Worm (Caenorhabditis elegans) whole organism, young adult: Measurements from ENCODE around the gene nspc-9.

Experiments
- B0035.1 ChIP-seq: sonication (generic microtip); optimal IDR thresholded peaks from 2 replicates; lab custom pipeline; 2016; ENCODE audit warnings: missing genetic modification characterization, mild to moderate bottlenecking, missing compliant biosample characterization, missing genotype, missing genetic modification reagents
- K12H6.12 ChIP-seq: fragments of 200-800 bp; sonication (Bioruptor generic); optimal IDR thresholded peaks from 2 replicates; lab custom pipeline; 2018; ENCODE audit warnings: mild to moderate bottlenecking, missing genetic modification characterization, missing compliant biosample characterization
- Y53G8AR.9 ChIP-seq: fragments of 200-800 bp; sonication (Bioruptor generic); conservative IDR thresholded peaks from 2 replicates; pipeline ENCODE4 v1.3.6; 2022; ENCODE audit warnings: missing genetic modification reagents, missing genetic modification characterization, missing compliant biosample characterization
- akir-1 ChIP-seq: fragments of 200-800 bp; sonication (Bioruptor generic); optimal IDR thresholded peaks from 2 replicates; lab custom pipeline; 2018; ENCODE audit warnings: mild to moderate bottlenecking, missing genetic modification characterization, moderate library complexity, missing compliant biosample characterization
- ama-1 ChIP-seq, 3 experiments: fragments of 150-350 bp in 1 of 3; sonication (generic microtip) in 2 of 3; optimal IDR thresholded peaks; 2 replicates each; lab custom pipeline; 2014 to 2018; ENCODE audit warnings: missing biosample characterization in 2 of 3, missing genetic modification characterization in 2 of 3, missing genetic modification reagents in 2 of 3
- lag-1 ChIP-seq: fragments of 200-800 bp; sonication (Bioruptor generic); IDR thresholded peaks from 2 replicates; pipeline ENCODE4 v1.3.6; 2022; ENCODE audit warnings: missing genetic modification reagents, missing genetic modification characterization, missing compliant biosample characterization
- mcd-1 ChIP-seq: fragments of 200-800 bp; sonication (Bioruptor generic); IDR thresholded peaks from 2 replicates; pipeline ENCODE4 v1.3.6; 2022; ENCODE audit warnings: missing genetic modification reagents, missing genetic modification characterization, missing compliant biosample characterization
- pbrm-1 ChIP-seq: fragments of 200-800 bp; sonication (Bioruptor generic); IDR thresholded peaks from 2 replicates; pipeline ENCODE4 v1.3.6; 2022; ENCODE audit warnings: missing genetic modification reagents, missing genetic modification characterization, missing compliant biosample characterization
- pha-4 ChIP-seq: fragments of 150-350 bp; sonication (generic microtip); optimal IDR thresholded peaks from 2 replicates; lab custom pipeline; 2014; ENCODE audit warnings: missing biosample characterization, missing genetic modification reagents, missing genetic modification characterization
- unc-62 ChIP-seq: fragments of 150-350 bp; optimal IDR thresholded peaks from 2 replicates; lab custom pipeline; 2014; ENCODE audit warnings: missing biosample characterization, missing genetic modification reagents, missing genetic modification characterization
- ztf-6 ChIP-seq: fragments of 200-800 bp; sonication (Bioruptor generic); IDR thresholded peaks from 2 replicates; pipeline ENCODE4 v1.3.6; 2022; ENCODE audit warnings: missing genetic modification reagents, missing genetic modification characterization, missing compliant biosample characterization

ce11 chrX:12296392-12296791 lies 46.8 kb downstream of the nspc-9 start, which contains the start of gene W06D11.2:
- no peak for TF ChIP-seq B0035.1 (tag; lab: Kevin White, UChicago)
- TF ChIP-seq unc-62 (GFP tag; lab: Kevin White, UChicago) = no peak
- no peak for TF ChIP-seq pha-4
- no peak for TF ChIP-seq mcd-1 (GFP tag; lab: Robert Waterston, UW)
- TF ChIP-seq Y53G8AR.9 (GFP tag; lab: Robert Waterston, UW) = no peak
- TF ChIP-seq K12H6.12 = no peak
- no peak for TF ChIP-seq akir-1 (GFP tag; lab: Kevin White, UChicago)
- TF ChIP-seq lag-1 (GFP tag; lab: Robert Waterston, UW) = no peak
- no peak for TF ChIP-seq ztf-6 (GFP tag; lab: Robert Waterston, UW)
- TF ChIP-seq ama-1 (optimal IDR thresholded peaks at IDR 0.05; lab: Kevin White, UChicago) = no peak
- no peak for TF ChIP-seq ama-1 (GFP tag; optimal IDR thresholded peaks at IDR 0.05; lab: Kevin White, UChicago)
- TF ChIP-seq pbrm-1 (GFP tag; lab: Robert Waterston, UW) = no peak
